Worm (Caenorhabditis elegans): ENCODE results near the gene fbxb-30.

DNA sequence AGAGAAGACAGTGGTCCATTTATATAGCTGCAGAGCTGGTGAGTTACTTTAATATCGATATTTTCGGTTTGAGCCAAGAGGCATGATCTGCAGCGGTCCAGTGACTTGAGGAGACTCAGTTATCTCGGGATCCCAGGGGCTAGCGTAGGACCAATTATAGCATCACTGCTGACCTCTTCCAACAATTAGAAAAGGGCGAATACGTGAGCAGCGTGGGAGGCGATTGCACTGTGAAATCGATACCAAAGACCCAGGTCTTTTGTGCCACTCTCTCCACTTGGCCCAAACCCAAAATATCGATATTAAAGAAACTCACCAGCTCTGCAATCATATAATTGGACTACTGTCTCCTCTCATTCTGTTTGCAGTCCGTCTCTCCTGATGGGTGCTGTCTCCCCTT, 48.6 kb upstream of the fbxb-30 start, which contains the start of gene fbxb-40:
- TF ChIP-seq hlh-6 (tag; optimal IDR thresholded peaks at IDR 0.05) (no peak), ceh-2 (tag; optimal IDR thresholded peaks at IDR 0.05) (no peak)
